Worm (Caenorhabditis elegans): ENCODE measurements around the gene Y55F3AM.5.

Y55F3AM.5 gene

DNA sequence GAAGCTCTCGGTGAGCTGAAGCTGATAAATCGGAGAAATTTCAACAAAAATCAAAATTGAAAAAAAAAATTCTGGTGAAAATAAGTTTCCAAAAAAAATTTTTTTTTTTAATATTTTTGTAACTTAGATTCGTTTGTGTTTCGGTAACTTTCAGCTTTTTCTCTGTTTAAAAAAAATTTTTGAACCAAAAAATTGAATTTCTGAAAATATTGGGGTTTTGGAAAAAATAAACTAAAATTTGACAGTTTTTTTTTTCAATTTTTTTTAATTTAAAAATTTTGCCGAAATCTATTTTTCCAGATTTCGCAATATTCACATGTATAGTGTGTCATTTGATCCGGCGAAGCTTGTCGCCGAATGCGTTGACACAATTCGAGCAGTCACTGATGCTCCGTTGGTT is at the start of gene Y55F3AM.5:
Y55F3AM.5 (plus strand) TSS at position 301 of the 400 bp plus-strand sequence.
- no peak for TF ChIP-seq fos-1 (tag; optimal IDR thresholded peaks at IDR 0.05)
- no peak for TF ChIP-seq efl-1 (optimal IDR thresholded peaks at IDR 0.05)
- no peak for TF ChIP-seq efl-1 (GFP tag; optimal IDR thresholded peaks at IDR 0.05 in 1 of 2)
- TF ChIP-seq tbx-2 (tag; optimal IDR thresholded peaks at IDR 0.05), result no peak
- no peak for TF ChIP-seq zip-4 (GFP tag; optimal IDR thresholded peaks at IDR 0.05)
- no peak for TF ChIP-seq nhr-77 (tag; optimal IDR thresholded peaks at IDR 0.05)
- no peak for TF ChIP-seq vab-15 (tag; optimal IDR thresholded peaks at IDR 0.05)

DNA sequence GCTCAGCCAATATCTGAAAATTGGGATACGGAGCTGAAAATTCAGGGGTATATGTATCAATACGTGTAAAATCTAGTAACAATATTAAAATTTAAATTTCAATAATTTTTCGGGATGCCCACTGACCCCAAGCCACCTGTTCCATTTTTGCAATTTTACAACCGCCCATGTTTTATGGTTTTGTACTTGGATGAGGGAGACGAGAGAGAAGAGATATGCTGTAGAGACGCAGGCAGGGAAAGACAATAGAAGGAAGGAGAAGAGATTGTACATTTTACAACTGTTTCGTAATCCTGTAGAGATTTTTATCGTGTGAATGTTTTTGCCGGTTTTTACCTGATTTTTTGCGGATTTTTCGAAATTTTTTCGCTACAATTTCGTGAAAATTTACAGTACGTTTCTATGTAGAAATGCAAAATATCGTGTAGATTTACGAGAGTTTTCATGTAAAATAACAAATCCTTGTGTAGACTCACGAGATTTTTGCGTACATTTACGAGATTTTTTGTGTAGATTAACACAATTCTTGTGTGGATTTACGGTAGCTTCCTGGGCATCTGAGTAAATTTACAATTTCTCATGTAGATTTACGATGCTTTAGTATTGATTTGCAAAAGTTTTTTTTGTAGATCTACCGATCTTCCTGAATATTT is 48.9 kb upstream of the Y55F3AM.5 start:
- TF ChIP-seq hlh-17 (GFP tag; optimal IDR thresholded peaks at IDR 0.05; ENCODE audit: borderline replicate concordance) (no peak), blmp-1 (tag; optimal IDR thresholded peaks at IDR 0.05) (peak; percentile 14), mep-1 (tag; optimal IDR thresholded peaks at IDR 0.05) (peak; percentile 1), nhr-85 (tag) (peak; percentile 66)

DNA sequence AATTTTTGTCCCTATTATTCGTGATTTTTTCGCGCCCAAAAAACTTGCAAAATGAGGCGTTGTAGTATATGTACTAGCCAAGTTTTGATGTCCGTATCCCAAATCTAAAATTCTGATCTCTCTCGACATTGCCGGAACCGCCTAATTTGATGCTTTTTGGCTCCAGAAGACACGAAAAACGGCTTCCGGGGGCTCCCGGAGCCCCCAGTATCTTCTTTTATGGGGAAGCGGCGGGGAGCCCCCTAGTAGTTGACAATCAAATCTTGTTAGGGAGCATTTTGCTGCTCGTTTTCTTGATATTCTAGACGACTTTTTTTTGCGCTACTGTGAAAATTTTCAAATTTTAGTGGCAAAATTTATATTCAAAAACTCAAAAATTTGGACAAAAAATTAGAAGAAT is 47.4 kb upstream of the Y55F3AM.5 start:
- TF ChIP-seq egl-27 (tag; optimal IDR thresholded peaks at IDR 0.05), result no peak
- no peak for TF ChIP-seq C04F5.9 (tag; optimal IDR thresholded peaks at IDR 0.05)
- TF ChIP-seq mdl-1 (tag; optimal IDR thresholded peaks at IDR 0.05), result no peak
- TF ChIP-seq nhr-237 (tag; optimal IDR thresholded peaks at IDR 0.05), result no peak
- TF ChIP-seq lin-14 (GFP tag; optimal IDR thresholded peaks at IDR 0.05), result peak; percentile 54

- TF ChIP-seq blmp-1 (tag; optimal IDR thresholded peaks at IDR 0.05) (peak; percentile 77), lin-39 (tag; optimal IDR thresholded peaks at IDR 0.05) (no peak)
Measured at ce11 chrIV:953136-953535, 45.9 kb upstream of the Y55F3AM.5 start.

DNA sequence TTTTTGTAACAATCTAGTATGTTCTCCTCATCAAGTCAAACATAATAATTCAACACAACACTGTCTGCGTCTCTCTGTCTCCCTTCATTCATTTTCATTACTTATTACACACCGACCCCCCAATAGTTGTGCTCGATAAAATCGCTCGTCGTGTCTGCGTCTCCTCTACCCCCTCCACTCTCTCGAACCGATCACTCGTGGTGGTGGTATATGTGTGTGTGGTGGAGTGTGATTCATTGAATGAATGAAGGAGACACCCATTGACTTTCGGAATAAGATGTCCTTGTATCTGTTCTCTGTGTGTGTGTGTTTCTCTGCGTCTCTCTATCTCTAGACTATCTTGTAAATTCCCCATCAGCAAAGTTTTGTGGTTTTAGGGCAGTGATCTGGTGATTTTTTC is 41.2 kb upstream of the Y55F3AM.5 start:
- TF ChIP-seq C34B4.2 (tag; optimal IDR thresholded peaks at IDR 0.05), result no peak
- TF ChIP-seq hlh-17 (GFP tag; optimal IDR thresholded peaks at IDR 0.05; ENCODE audit: borderline replicate concordance), result no peak
- peak; percentile 94 for TF ChIP-seq lin-14 (GFP tag; optimal IDR thresholded peaks at IDR 0.05)
- TF ChIP-seq nhr-237 (tag; optimal IDR thresholded peaks at IDR 0.05), result no peak
- peak; percentile 69 for TF ChIP-seq unc-130 (tag; optimal IDR thresholded peaks at IDR 0.05)
- TF ChIP-seq xbp-1 (tag; optimal IDR thresholded peaks at IDR 0.05), result peak; percentile 42
- peak; percentile 69 to 71 for TF ChIP-seq lsy-2 (tag; optimal IDR thresholded peaks at IDR 0.05)
- TF ChIP-seq pax-3 (tag; optimal IDR thresholded peaks at IDR 0.05), result no peak
- TF ChIP-seq ztf-4 (tag; optimal IDR thresholded peaks at IDR 0.05), result peak; percentile 70
- no peak for TF ChIP-seq unc-98 (GFP tag; IDR thresholded peaks at IDR 0.05)
- no peak for TF ChIP-seq nhr-84 (tag; optimal IDR thresholded peaks at IDR 0.05)
- no peak for TF ChIP-seq egl-13 (tag; optimal IDR thresholded peaks at IDR 0.05)
- peak; percentile 64 to 65 for TF ChIP-seq efl-1 (optimal IDR thresholded peaks at IDR 0.05)
- peak; percentile 46 to 96 for TF ChIP-seq efl-1 (GFP tag; optimal IDR thresholded peaks at IDR 0.05 in 1 of 2)
- TF ChIP-seq mep-1 (tag; optimal IDR thresholded peaks at IDR 0.05), result peak; percentile 84
- TF ChIP-seq Y116A8C.19 (tag; optimal IDR thresholded peaks at IDR 0.05; ENCODE audit: borderline replicate concordance), result no peak
- TF ChIP-seq unc-62 (GFP tag; optimal IDR thresholded peaks at IDR 0.05), result no peak
- TF ChIP-seq ztf-11 (tag; optimal IDR thresholded peaks at IDR 0.05), result peak in 1 of 2 experiments; percentile 23
- TF ChIP-seq unc-86 (tag; optimal IDR thresholded peaks at IDR 0.05), result no peak
- no peak for TF ChIP-seq nhr-28 (tag; optimal IDR thresholded peaks at IDR 0.05)
- peak; percentile 85 for TF ChIP-seq dsc-1 (tag; optimal IDR thresholded peaks at IDR 0.05)
- TF ChIP-seq ceh-8 (GFP tag; optimal IDR thresholded peaks at IDR 0.05), result no peak
- TF ChIP-seq hlh-4 (tag; optimal IDR thresholded peaks at IDR 0.05), result no peak
- TF ChIP-seq lin-35 (GFP tag; optimal IDR thresholded peaks at IDR 0.05), result peak; percentile 64 to 75
- no peak for TF ChIP-seq nhr-12 (tag; optimal IDR thresholded peaks at IDR 0.05)
- peak; percentile 46 for TF ChIP-seq elt-2 (tag; optimal IDR thresholded peaks at IDR 0.05)
- TF ChIP-seq egl-27 (tag; optimal IDR thresholded peaks at IDR 0.05), result peak in 1 of 2 experiments; percentile 13
- no peak for TF ChIP-seq fkh-10 (GFP tag; optimal IDR thresholded peaks at IDR 0.05)
- no peak for TF ChIP-seq zag-1 (tag; optimal IDR thresholded peaks at IDR 0.05)
- TF ChIP-seq fkh-4 (tag; optimal IDR thresholded peaks at IDR 0.05; ENCODE audit: borderline replicate concordance), result no peak
- TF ChIP-seq mef-2 (tag; optimal IDR thresholded peaks at IDR 0.05), result no peak
- TF ChIP-seq tbx-2 (tag; optimal IDR thresholded peaks at IDR 0.05), result peak; percentile 61
- TF ChIP-seq grh-1 (GFP tag; IDR thresholded peaks at IDR 0.05), result peak; percentile 57
- TF ChIP-seq nhr-11 (tag; optimal IDR thresholded peaks at IDR 0.05), result peak; percentile 36
